Fruit fly (Drosophila melanogaster) whole organism, embryonic: ENCODE data around the gene Doc1.

Source experiments
- Asciz ChIP-seq: fragments of 200-800 bp; sonication (Bioruptor generic); optimal IDR thresholded peaks from 2 replicates; lab custom pipeline; 2017; ENCODE audit warnings: missing biosample characterization, mild to moderate bottlenecking, missing genetic modification characterization, missing genetic modification reagents
- CG1024 ChIP-seq: fragments of 200-800 bp; sonication (Bioruptor generic); IDR thresholded peaks from 2 replicates; pipeline ENCODE4 v1.3.6; 2022; ENCODE audit warnings: missing biosample characterization, missing genetic modification characterization
- CG2875 ChIP-seq: fragments of 200-800 bp; sonication (Bioruptor generic); optimal IDR thresholded peaks from 2 replicates; lab custom pipeline; 2017; ENCODE audit warnings: missing biosample characterization, mild to moderate bottlenecking, missing genetic modification characterization, missing genetic modification reagents
- Dip3 ChIP-seq: fragments of 200-800 bp; sonication (Bioruptor generic); optimal IDR thresholded peaks from 3 replicates; lab custom pipeline; 2016; ENCODE audit warnings: missing biosample characterization, missing genetic modification characterization
- Optix ChIP-seq: fragments of 200-800 bp; sonication (Bioruptor generic); IDR thresholded peaks from 3 replicates; pipeline ENCODE4 v1.3.6; 2022; ENCODE audit warnings: missing biosample characterization, missing genetic modification characterization
- Sry-δ ChIP-seq: fragments of 200-800 bp; sonication (Bioruptor generic); optimal IDR thresholded peaks from 2 replicates; lab custom pipeline; 2016; ENCODE audit warnings: missing biosample characterization, missing genetic modification characterization
- Xbp1 ChIP-seq: fragments of 200-800 bp; sonication (Bioruptor generic); optimal IDR thresholded peaks from 3 replicates; lab custom pipeline; 2016; ENCODE audit warnings: missing biosample characterization, mild to moderate bottlenecking, missing genetic modification characterization
- ind ChIP-seq: fragments of 200-800 bp; sonication (Bioruptor generic); optimal IDR thresholded peaks from 3 replicates; lab custom pipeline; 2016; ENCODE audit warnings: missing biosample characterization, missing genetic modification characterization
- knrl ChIP-seq: fragments of 200-800 bp; sonication (Bioruptor generic); IDR thresholded peaks from 3 replicates; pipeline ENCODE4 v1.3.6; 2022; ENCODE audit warnings: missing biosample characterization, missing genetic modification characterization; ENCODE audit not compliant: partially characterized antibody
- nmo ChIP-seq: fragments of 200-800 bp; sonication (Bioruptor generic); optimal IDR thresholded peaks from 2 replicates; lab custom pipeline; 2018; ENCODE audit warnings: missing biosample characterization, mild to moderate bottlenecking, missing genetic modification characterization, moderate library complexity
- pb ChIP-seq: fragments of 200-800 bp; sonication (Bioruptor generic); optimal IDR thresholded peaks from 3 replicates; lab custom pipeline; 2016; ENCODE audit warnings: missing biosample characterization, missing genetic modification characterization

dm6 chr3L:9051830-9052259, 10.7 kb downstream of the Doc1 start:
- TF ChIP-seq CG1024 (GFP tag; lab: Robert Waterston, UW), result no peak
- TF ChIP-seq nmo (GFP tag; lab: Kevin White, UChicago), result no peak
- no peak for TF ChIP-seq pb (GFP tag; lab: Kevin White, UChicago)
- TF ChIP-seq knrl (GFP tag; lab: Robert Waterston, UW), result no peak
- TF ChIP-seq Optix (GFP tag; lab: Robert Waterston, UW), result no peak
- no peak for TF ChIP-seq Dip3 (GFP tag; lab: Kevin White, UChicago)
- TF ChIP-seq Asciz (GFP tag; lab: Kevin White, UChicago), result no peak
- no peak for TF ChIP-seq Sry-δ
- no peak for TF ChIP-seq Xbp1 (GFP tag; lab: Kevin White, UChicago)
- no peak for TF ChIP-seq CG2875 (GFP tag; lab: Kevin White, UChicago)
- TF ChIP-seq ind (GFP tag; lab: Kevin White, UChicago), result no peak
